Worm (Caenorhabditis elegans) whole organism, L1 larva: ENCODE measurements around the gene F53E4.2.

ENCODE experiments used
- aly-2 ChIP-seq: fragments of 150-350 bp; optimal IDR thresholded peaks from 2 replicates; lab custom pipeline; 2014; ENCODE audit warnings: missing biosample characterization, missing genetic modification characterization
- jun-1 ChIP-seq: fragments of 150-350 bp; optimal IDR thresholded peaks from 2 replicates; lab custom pipeline; 2014; ENCODE audit warnings: missing biosample characterization, missing genetic modification reagents, missing genetic modification characterization
- lin-13 ChIP-seq: fragments of 150-350 bp; optimal IDR thresholded peaks from 2 replicates; lab custom pipeline; 2014; ENCODE audit warnings: missing biosample characterization, missing genetic modification reagents, missing genetic modification characterization
- lin-35 ChIP-seq, 2 experiments: fragments of 150-350 bp; optimal IDR thresholded peaks; 2 replicates each; lab custom pipeline; 2014; ENCODE audit warnings: missing biosample characterization in 2 of 2, missing genetic modification characterization in 2 of 2, missing genetic modification reagents in 2 of 2
- nhr-12 ChIP-seq: sonication (generic microtip); optimal IDR thresholded peaks from 2 replicates; lab custom pipeline; 2017; ENCODE audit warnings: missing biosample characterization, missing genetic modification characterization
- pqm-1 ChIP-seq: sonication (generic microtip); optimal IDR thresholded peaks from 3 replicates; lab custom pipeline; 2017; ENCODE audit warnings: missing biosample characterization, missing genetic modification characterization
- skn-1 ChIP-seq: fragments of 150-350 bp; optimal IDR thresholded peaks from 2 replicates; lab custom pipeline; 2014; ENCODE audit warnings: missing biosample characterization, missing genetic modification characterization
- unc-130 ChIP-seq: fragments of 150-350 bp; optimal IDR thresholded peaks from 2 replicates; lab custom pipeline; 2017; ENCODE audit warnings: missing biosample characterization, missing genetic modification characterization, inconsistent platforms
- zag-1 ChIP-seq: fragments of 150-350 bp; optimal IDR thresholded peaks from 2 replicates; lab custom pipeline; 2014; ENCODE audit warnings: missing biosample characterization, missing genetic modification characterization

DNA sequence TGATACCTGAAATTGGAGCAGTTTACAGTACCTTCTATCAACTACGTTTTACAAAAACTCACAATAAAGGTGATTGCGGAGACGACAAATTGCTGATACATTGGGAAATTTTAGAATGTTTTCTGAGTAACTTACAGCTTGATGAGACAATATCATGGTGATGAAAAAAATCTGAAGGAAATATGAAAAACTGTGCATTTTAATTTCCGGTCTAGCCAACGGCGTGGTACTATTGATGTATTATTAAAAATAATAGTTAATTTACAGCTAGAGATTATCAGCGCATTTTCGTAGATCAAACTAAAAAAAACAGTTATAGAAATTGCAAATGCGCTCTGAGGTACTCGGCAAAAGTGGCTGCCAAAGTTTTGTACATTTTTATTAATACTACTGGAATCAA lies 43.9 kb downstream of the F53E4.2 start, which contains the start of gene srx-29:
- TF ChIP-seq pqm-1 (tag; lab: Kevin White, UChicago) (no peak), aly-2 (tag; lab: Kevin White, UChicago) (no peak), lin-13 (GFP tag; lab: Kevin White, UChicago) (no peak), skn-1 (tag; lab: Kevin White, UChicago) (no peak), zag-1 (tag; lab: Kevin White, UChicago) (no peak), jun-1 (no peak), lin-35 (GFP tag; optimal IDR thresholded peaks at IDR 0.05; lab: Kevin White, UChicago) (no peak), unc-130 (tag; lab: Kevin White, UChicago) (no peak), nhr-12 (tag; lab: Kevin White, UChicago) (no peak)
